Worm (Caenorhabditis elegans): Measurements from ENCODE around the gene R09H10.3.

ce11 chrIV:10596505-10596904, 10.3 kb upstream of the R09H10.3 start, which contains the start of gene C43F9.11:
- TF ChIP-seq attf-5 (GFP tag; optimal IDR thresholded peaks at IDR 0.05) (no peak), snpc-4 (GFP tag; optimal IDR thresholded peaks at IDR 0.05) (no peak), snpc-4 (tag; optimal IDR thresholded peaks at IDR 0.05) (no peak)
